Fruit fly (Drosophila melanogaster) whole organism, pupa: Measurements from ENCODE around the gene CG31777.

Experiments used
- CG12605 ChIP-seq: fragments of 200-800 bp; sonication (Bioruptor generic); IDR thresholded peaks from 2 replicates; pipeline ENCODE4 v1.3.6; 2022; ENCODE audit warnings: missing biosample characterization, missing genetic modification characterization
- CG13204 ChIP-seq: fragments of 200-800 bp; sonication (Bioruptor generic); optimal IDR thresholded peaks from 2 replicates; lab custom pipeline; 2018; ENCODE audit warnings: missing biosample characterization, mild to moderate bottlenecking, missing genetic modification characterization, moderate library complexity
- CG14655 ChIP-seq: fragments of 200-800 bp; sonication (Bioruptor generic); optimal IDR thresholded peaks from 3 replicates; lab custom pipeline; 2017; ENCODE audit warnings: mild to moderate bottlenecking, missing biosample characterization, missing genetic modification reagents, missing genetic modification characterization
- CG15710 ChIP-seq: fragments of 200-800 bp; sonication (Bioruptor generic); optimal IDR thresholded peaks from 2 replicates; lab custom pipeline; 2018; ENCODE audit warnings: missing biosample characterization, mild to moderate bottlenecking, missing genetic modification characterization, moderate library complexity
- CG17806 ChIP-seq: fragments of 200-800 bp; sonication (Bioruptor generic); optimal IDR thresholded peaks from 2 replicates; lab custom pipeline; 2018; ENCODE audit warnings: missing biosample characterization, mild to moderate bottlenecking, missing genetic modification characterization, moderate library complexity
- CG32121 ChIP-seq: fragments of 200-800 bp; sonication (Bioruptor generic); IDR thresholded peaks from 2 replicates; pipeline ENCODE4 v1.3.6; 2022; ENCODE audit warnings: missing biosample characterization, missing genetic modification characterization
- CG34367 ChIP-seq: fragments of 200-800 bp; sonication (Bioruptor generic); optimal IDR thresholded peaks from 2 replicates; lab custom pipeline; 2018; ENCODE audit warnings: missing biosample characterization, mild to moderate bottlenecking, missing genetic modification characterization
- CG4496 ChIP-seq: fragments of 200-800 bp; sonication (Bioruptor generic); IDR thresholded peaks from 3 replicates; pipeline ENCODE4 v1.3.6; 2022; ENCODE audit warnings: missing biosample characterization, missing genetic modification characterization
- CG8159 ChIP-seq: fragments of 200-800 bp; sonication (Bioruptor generic); optimal IDR thresholded peaks from 3 replicates; lab custom pipeline; 2018; ENCODE audit warnings: missing biosample characterization, mild to moderate bottlenecking, missing genetic modification characterization, moderate library complexity
- CG8301 ChIP-seq: fragments of 200-800 bp; sonication (Bioruptor generic); optimal IDR thresholded peaks from 2 replicates; lab custom pipeline; 2018; ENCODE audit warnings: missing biosample characterization, mild to moderate bottlenecking, missing genetic modification characterization
- CG9948 ChIP-seq: fragments of 200-800 bp; sonication (Bioruptor generic); optimal IDR thresholded peaks from 2 replicates; lab custom pipeline; 2018; ENCODE audit warnings: missing biosample characterization, mild to moderate bottlenecking, missing genetic modification characterization, moderate library complexity
- D1 ChIP-seq: fragments of 200-800 bp; sonication (Bioruptor generic); optimal IDR thresholded peaks from 2 replicates; lab custom pipeline; 2018; ENCODE audit warnings: missing biosample characterization, mild to moderate bottlenecking, missing genetic modification characterization, moderate library complexity
- EcR ChIP-seq: fragments of 200-800 bp; sonication (Bioruptor generic); optimal IDR thresholded peaks from 3 replicates; lab custom pipeline; 2019; ENCODE audit warnings: missing biosample characterization, missing genetic modification characterization, mild to moderate bottlenecking, moderate library complexity, missing genetic modification reagents
- Ets98B ChIP-seq: fragments of 200-800 bp; sonication (Bioruptor generic); IDR thresholded peaks from 2 replicates; pipeline ENCODE4 v1.3.6; 2022; ENCODE audit warnings: missing biosample characterization, missing genetic modification characterization
- Pif1A ChIP-seq: fragments of 200-800 bp; sonication (Bioruptor generic); optimal IDR thresholded peaks from 3 replicates; lab custom pipeline; 2016; ENCODE audit warnings: missing biosample characterization, missing genetic modification characterization
- Pif1B ChIP-seq: fragments of 200-800 bp; sonication (Bioruptor generic); optimal IDR thresholded peaks from 3 replicates; lab custom pipeline; 2016; ENCODE audit warnings: missing biosample characterization, missing genetic modification characterization
- rn ChIP-seq: fragments of 200-800 bp; sonication (Bioruptor generic); IDR thresholded peaks from 2 replicates; pipeline ENCODE4 v1.3.6; 2022; ENCODE audit warnings: missing biosample characterization, missing genetic modification characterization

The CG31777 gene

DNA sequence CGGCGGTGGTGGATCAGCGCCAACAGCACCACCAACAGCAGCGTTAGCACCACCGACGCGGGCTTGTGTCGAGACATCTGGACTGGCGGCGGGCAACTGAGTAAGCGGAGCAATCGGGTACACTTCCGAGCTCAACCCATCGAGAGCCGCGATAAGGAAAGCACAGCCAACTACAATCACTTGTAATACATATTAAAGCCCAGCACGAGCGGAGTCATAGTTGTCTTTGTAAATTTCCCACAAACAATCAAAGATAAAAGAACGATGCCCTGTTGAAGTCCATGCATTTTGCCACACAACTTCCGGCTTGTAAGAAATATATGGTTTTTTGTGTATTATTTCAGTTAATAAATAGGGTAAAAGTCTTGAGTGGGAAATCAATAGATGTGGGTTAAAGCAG is at the start of gene CG31777:
Gene CG31777, minus strand, starts transcription at position 101 of the 400 bp plus-strand sequence.
- TF ChIP-seq CG34367 (tag; lab: Kevin White, UChicago) (no peak), EcR (GFP tag; lab: Kevin White, UChicago) (peak; percentile 56), CG9948 (no peak), D1 (tag; lab: Kevin White, UChicago) (no peak)
- TF ChIP-seq, all 21 proteins: peak for 1

DNA sequence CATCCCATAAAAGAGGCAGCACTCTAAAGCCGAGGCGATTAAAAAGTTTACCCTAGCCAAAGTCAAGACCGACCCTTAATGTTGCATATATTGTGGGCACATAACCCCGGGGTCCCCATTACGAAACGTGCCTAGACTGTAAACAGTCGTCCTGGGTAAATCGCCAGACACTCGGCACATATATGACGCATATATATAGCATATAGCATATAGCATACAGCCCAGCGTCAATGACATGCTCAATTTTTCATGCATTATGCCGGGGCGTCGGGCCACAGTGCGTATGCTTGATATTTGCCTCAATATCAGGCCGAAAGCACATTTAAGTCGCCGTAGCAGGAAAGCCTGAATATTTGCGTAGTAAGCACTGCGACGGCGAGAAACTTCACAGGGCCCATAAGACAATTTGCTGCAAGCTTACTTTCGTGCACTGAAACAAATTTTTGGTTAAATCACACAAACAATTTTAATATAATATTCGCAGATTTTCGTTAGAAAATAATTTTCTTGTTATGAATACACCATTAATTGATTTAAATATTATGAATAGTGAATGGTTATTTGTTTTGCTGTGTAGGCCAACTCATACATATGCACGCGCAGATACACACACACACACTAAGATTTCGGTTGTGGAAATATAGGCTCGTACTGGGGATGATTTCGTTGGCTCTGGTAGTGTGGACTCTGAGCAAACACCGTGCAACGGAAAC is 48.1 kb upstream of the CG31777 start:
- TF ChIP-seq Ets98B (GFP tag; lab: Robert Waterston, UW) (0 out of 2 replicates have a peak, but pooled peaks have one; percentile 20), CG14655 (GFP tag; lab: Kevin White, UChicago) (no peak), CG9948 (no peak)
- TF ChIP-seq, all 21 proteins: peak for 1

- TF ChIP-seq CG4496 (peak; percentile 65; the same call in 1 of the 3 replicates), CG12605 (0 out of 2 replicates have a peak, but pooled peaks have one; percentile 11), CG13204 (no peak)
Observed at dm6 chr2L:3748691-3749090, 41.8 kb upstream of the CG31777 start.

DNA sequence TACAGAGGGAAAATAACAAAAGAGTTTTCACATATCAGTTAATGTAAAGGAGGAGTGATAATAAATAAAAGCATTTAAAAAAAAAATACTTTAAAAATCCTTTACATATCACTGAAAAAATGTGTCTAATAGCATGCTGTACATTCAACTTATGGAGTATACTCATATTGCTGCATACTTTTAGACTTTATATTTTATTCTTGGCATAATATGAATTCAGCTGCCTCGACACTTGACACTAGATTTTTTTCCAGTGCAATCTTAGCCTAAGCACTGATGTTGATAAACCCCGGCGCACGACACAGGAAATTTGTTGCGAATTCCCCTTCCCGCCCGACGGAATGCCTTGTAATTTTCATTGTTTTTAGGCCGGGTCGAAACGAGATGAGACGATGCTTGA is 33.6 kb upstream of the CG31777 start:
- TF ChIP-seq CG14655 (GFP tag; lab: Kevin White, UChicago) (no peak), EcR (GFP tag; lab: Kevin White, UChicago) (no peak), CG4496 (no peak), CG15710 (no peak), CG32121 (GFP tag; lab: Robert Waterston, UW) (no peak), CG17806 (no peak)

DNA sequence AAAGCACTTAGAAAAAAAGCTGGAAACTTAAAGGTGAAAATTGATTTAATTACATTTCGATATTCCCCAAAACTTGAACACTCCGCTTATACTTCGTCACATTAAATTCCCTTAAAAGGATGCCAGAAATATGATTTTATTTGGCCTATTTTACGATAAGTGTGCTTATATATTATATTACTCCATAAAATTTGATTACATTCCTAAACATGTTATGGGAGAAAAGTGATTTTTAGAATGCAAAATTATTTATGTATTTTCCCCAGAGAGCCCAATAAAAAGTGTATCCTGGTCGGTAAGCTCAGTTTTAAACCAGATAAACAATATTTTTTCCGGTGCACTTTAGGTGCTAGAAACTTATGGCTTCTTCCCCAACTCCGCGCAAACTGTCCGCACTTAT is 30.8 kb upstream of the CG31777 start:
- no peak for TF ChIP-seq CG32121 (GFP tag; lab: Robert Waterston, UW)
- TF ChIP-seq CG8301 (tag; lab: Kevin White, UChicago): peak; percentile 39
- peak; percentile 9 for TF ChIP-seq Pif1B (GFP tag; lab: Kevin White, UChicago)
- TF ChIP-seq CG14655 (GFP tag; lab: Kevin White, UChicago): peak; percentile 44
- TF ChIP-seq CG9948: peak; percentile 24
- TF ChIP-seq CG8159 (tag; lab: Kevin White, UChicago): peak; percentile 28
- TF ChIP-seq Pif1A: peak; percentile 3
- TF ChIP-seq CG15710: no peak

DNA sequence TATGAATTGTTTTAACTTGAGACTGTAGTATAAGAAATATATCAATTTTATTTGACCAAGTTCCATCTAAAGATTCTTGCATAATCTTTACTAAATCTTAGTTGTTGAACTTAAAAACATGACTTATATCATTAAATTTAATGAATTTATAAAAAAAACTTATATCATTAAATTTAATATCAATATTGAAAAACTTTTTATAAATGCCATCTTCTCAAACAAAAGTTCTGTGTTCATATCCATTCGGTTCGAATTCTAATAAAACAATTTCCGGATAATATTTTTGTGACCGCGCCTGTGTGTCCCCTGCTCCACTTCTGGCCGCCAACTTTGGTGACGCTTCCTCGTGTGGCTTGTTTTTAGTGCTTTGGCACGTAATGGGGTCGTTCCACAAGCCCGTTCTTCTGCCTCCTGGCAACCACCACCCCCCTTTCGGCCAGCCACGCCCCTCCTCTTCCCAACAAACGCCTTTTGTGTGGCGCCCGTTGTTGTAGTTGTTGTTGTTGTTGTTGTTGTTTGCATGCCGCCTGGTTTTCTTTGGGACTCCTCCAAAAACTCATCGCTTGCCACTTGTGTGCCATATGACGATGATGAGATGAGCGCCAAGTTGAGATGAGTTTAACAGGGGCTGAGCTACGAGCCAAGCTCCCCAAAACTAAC is 30.3 kb upstream of the CG31777 start:
- TF ChIP-seq Pif1A: no peak
- TF ChIP-seq rn (GFP tag; lab: Robert Waterston, UW): no peak
- TF ChIP-seq CG13204: peak; percentile 12
- TF ChIP-seq CG8159 (tag; lab: Kevin White, UChicago): peak; percentile 53
- TF ChIP-seq CG14655 (GFP tag; lab: Kevin White, UChicago): peak; percentile 50
- peak; percentile 36 for TF ChIP-seq CG8301 (tag; lab: Kevin White, UChicago)
- TF ChIP-seq CG9948: peak; percentile 39
- TF ChIP-seq CG4496: 0 out of 3 replicates have a peak, but pooled peaks have one; percentile 39
- TF ChIP-seq CG15710: peak; percentile 30
- TF ChIP-seq CG32121 (GFP tag; lab: Robert Waterston, UW): peak; percentile 21; the same call in 1 of the 2 replicates
- TF ChIP-seq CG17806: no peak

dm6 chr2L:3731055-3731454 is 24.2 kb upstream of the CG31777 start:
- TF ChIP-seq CG32121 (GFP tag; lab: Robert Waterston, UW): peak; percentile 31; the same call in 1 of the 2 replicates
- peak; percentile 70 for TF ChIP-seq CG14655 (GFP tag; lab: Kevin White, UChicago)
- TF ChIP-seq Ets98B (GFP tag; lab: Robert Waterston, UW): peak; percentile 13; the same call in 1 of the 2 replicates
- TF ChIP-seq CG8301 (tag; lab: Kevin White, UChicago): peak; percentile 72
- TF ChIP-seq CG9948: no peak
- TF ChIP-seq, all 21 proteins: peak for 4

- TF ChIP-seq CG32121 (GFP tag; lab: Robert Waterston, UW): peak; percentile 48
- peak; percentile 31; the same call in 1 of the 3 replicates for TF ChIP-seq CG4496
- TF ChIP-seq CG8159 (tag; lab: Kevin White, UChicago): no peak
- no peak for TF ChIP-seq CG13204
- TF ChIP-seq CG14655 (GFP tag; lab: Kevin White, UChicago): peak; percentile 4
- no peak for TF ChIP-seq EcR (GFP tag; lab: Kevin White, UChicago)
- TF ChIP-seq Ets98B (GFP tag; lab: Robert Waterston, UW): peak; percentile 31; the same call in 1 of the 2 replicates
Observed at dm6 chr2L:3730182-3730975, 23.5 kb upstream of the CG31777 start, which contains the start of gene CG10019. Gene CG10019, plus strand, starts transcription at chr2L:3730466.
